Fruit fly (Drosophila melanogaster) whole organism, embryonic: ENCODE measurements around the gene Spase25.

ENCODE experiments used
- Ada2b ChIP-seq: fragments of 200-800 bp; sonication (Bioruptor generic); IDR thresholded peaks from 2 replicates; pipeline ENCODE4 v1.3.6; 2022; ENCODE audit warnings: missing biosample characterization, missing genetic modification characterization
- BEAF-32 ChIP-seq: fragments of 200-800 bp; sonication (Bioruptor generic); optimal IDR thresholded peaks from 3 replicates; lab custom pipeline; 2017; ENCODE audit warnings: missing biosample characterization, missing genetic modification characterization, mild to moderate bottlenecking, moderate library complexity, missing genetic modification reagents
- CG10274 ChIP-seq: fragments of 200-800 bp; sonication (Bioruptor generic); optimal IDR thresholded peaks from 3 replicates; lab custom pipeline; 2017; ENCODE audit warnings: missing biosample characterization, mild to moderate bottlenecking, missing genetic modification characterization
- CG11695 ChIP-seq: fragments of 200-800 bp; sonication (Bioruptor generic); IDR thresholded peaks from 3 replicates; pipeline ENCODE4 v1.3.6; 2022; ENCODE audit warnings: missing biosample characterization, missing genetic modification characterization
- CG12155 ChIP-seq: fragments of 200-800 bp; sonication (Bioruptor generic); optimal IDR thresholded peaks from 3 replicates; lab custom pipeline; 2016; ENCODE audit warnings: missing biosample characterization, missing genetic modification characterization
- CG12659 ChIP-seq: fragments of 200-800 bp; sonication (Bioruptor generic); optimal IDR thresholded peaks from 3 replicates; lab custom pipeline; 2017; ENCODE audit warnings: mild to moderate bottlenecking, missing biosample characterization, missing genetic modification reagents, missing genetic modification characterization
- CG12744 ChIP-seq: fragments of 200-800 bp; sonication (Bioruptor generic); optimal IDR thresholded peaks from 2 replicates; lab custom pipeline; 2016; ENCODE audit warnings: missing biosample characterization, missing genetic modification characterization
- CG15011 ChIP-seq: fragments of 200-800 bp; sonication (Bioruptor generic); optimal IDR thresholded peaks from 3 replicates; lab custom pipeline; 2018; ENCODE audit warnings: missing biosample characterization, mild to moderate bottlenecking, missing genetic modification characterization
- CG17385 ChIP-seq: fragments of 200-800 bp; sonication (Bioruptor generic); optimal IDR thresholded peaks from 3 replicates; lab custom pipeline; 2018; ENCODE audit warnings: missing biosample characterization, mild to moderate bottlenecking, missing genetic modification characterization
- CG17802 ChIP-seq: fragments of 200-800 bp; sonication (Bioruptor generic); optimal IDR thresholded peaks from 2 replicates; lab custom pipeline; 2018; ENCODE audit warnings: missing biosample characterization, mild to moderate bottlenecking, missing genetic modification characterization, moderate library complexity
- CG18599 ChIP-seq: fragments of 200-800 bp; sonication (Bioruptor generic); optimal IDR thresholded peaks from 3 replicates; lab custom pipeline; 2017; ENCODE audit warnings: missing biosample characterization, missing genetic modification characterization, mild to moderate bottlenecking, moderate library complexity, missing genetic modification reagents
- CG2120 ChIP-seq: fragments of 200-800 bp; sonication (Bioruptor generic); optimal IDR thresholded peaks from 3 replicates; lab custom pipeline; 2016; ENCODE audit warnings: missing biosample characterization, missing genetic modification characterization
- CG4617 ChIP-seq: fragments of 200-800 bp; sonication (Bioruptor generic); optimal IDR thresholded peaks from 3 replicates; lab custom pipeline; 2016; ENCODE audit warnings: missing biosample characterization, missing genetic modification characterization, borderline replicate concordance
- CG4707 ChIP-seq: fragments of 200-800 bp; sonication (Bioruptor generic); optimal IDR thresholded peaks from 2 replicates; lab custom pipeline; 2018; ENCODE audit warnings: missing biosample characterization, mild to moderate bottlenecking, missing genetic modification characterization, moderate library complexity
- CG5180 ChIP-seq: fragments of 200-800 bp; sonication (Bioruptor generic); optimal IDR thresholded peaks from 3 replicates; lab custom pipeline; 2017; ENCODE audit warnings: missing biosample characterization, missing genetic modification characterization, mild to moderate bottlenecking, moderate library complexity, missing genetic modification reagents
- CG6175 ChIP-seq: fragments of 200-800 bp; sonication (Bioruptor generic); IDR thresholded peaks from 3 replicates; pipeline ENCODE4 v1.3.6; 2022; ENCODE audit warnings: missing biosample characterization, missing genetic modification characterization
- CG6689 ChIP-seq: fragments of 200-800 bp; sonication (Bioruptor generic); IDR thresholded peaks from 2 replicates; pipeline ENCODE4 v1.3.6; 2022; ENCODE audit warnings: missing biosample characterization, missing genetic modification characterization
- CG7271 ChIP-seq: fragments of 200-800 bp; sonication (Bioruptor generic); optimal IDR thresholded peaks from 2 replicates; lab custom pipeline; 2018; ENCODE audit warnings: missing biosample characterization, mild to moderate bottlenecking, missing genetic modification characterization, moderate library complexity
- CG8765 ChIP-seq: fragments of 200-800 bp; sonication (Bioruptor generic); IDR thresholded peaks from 2 replicates; pipeline ENCODE4 v1.3.6; 2022; ENCODE audit warnings: missing biosample characterization, missing genetic modification characterization
- CG8944 ChIP-seq: fragments of 200-800 bp; sonication (Bioruptor generic); optimal IDR thresholded peaks from 3 replicates; lab custom pipeline; 2016; ENCODE audit warnings: missing biosample characterization, missing genetic modification characterization
- Dbx ChIP-seq: fragments of 200-800 bp; sonication (Bioruptor generic); IDR thresholded peaks from 3 replicates; pipeline ENCODE4 v1.3.6; 2022; ENCODE audit warnings: missing biosample characterization, missing genetic modification characterization
- Doc3 ChIP-seq: fragments of 200-800 bp; sonication (Bioruptor generic); IDR thresholded peaks from 3 replicates; pipeline ENCODE4 v1.3.6; 2022; ENCODE audit warnings: missing biosample characterization, missing genetic modification characterization; ENCODE audit not compliant: partially characterized antibody
- Dp ChIP-seq: fragments of 200-800 bp; sonication (Bioruptor generic); optimal IDR thresholded peaks from 2 replicates; lab custom pipeline; 2018; ENCODE audit warnings: missing biosample characterization, mild to moderate bottlenecking, missing genetic modification characterization, moderate library complexity
- E2f2 ChIP-seq: fragments of 200-800 bp; sonication (Bioruptor generic); IDR thresholded peaks from 2 replicates; pipeline ENCODE4 v1.3.6; 2022; ENCODE audit warnings: missing biosample characterization, missing genetic modification characterization
- Ets97D ChIP-seq: fragments of 200-800 bp; sonication (Bioruptor generic); optimal IDR thresholded peaks from 3 replicates; lab custom pipeline; 2016; ENCODE audit warnings: missing biosample characterization, missing genetic modification characterization
- Fer2 ChIP-seq: fragments of 200-800 bp; sonication (Bioruptor generic); optimal IDR thresholded peaks from 2 replicates; lab custom pipeline; 2018; ENCODE audit warnings: missing biosample characterization, mild to moderate bottlenecking, missing genetic modification characterization, moderate library complexity
- HHEX ChIP-seq: fragments of 200-800 bp; sonication (Bioruptor generic); optimal IDR thresholded peaks from 3 replicates; lab custom pipeline; 2017; ENCODE audit warnings: missing biosample characterization, mild to moderate bottlenecking, missing genetic modification characterization, missing genetic modification reagents
- Hand ChIP-seq: fragments of 200-800 bp; sonication (Bioruptor generic); optimal IDR thresholded peaks from 2 replicates; lab custom pipeline; 2017; ENCODE audit warnings: mild to moderate bottlenecking, missing biosample characterization, missing genetic modification reagents, missing genetic modification characterization
- Med ChIP-seq: fragments of 200-800 bp; sonication (Bioruptor generic); peaks from one replicate; lab custom pipeline; 2016; ENCODE audit warnings: missing biosample characterization, missing genetic modification characterization, mild to moderate bottlenecking, inconsistent platforms, moderate library complexity
- Mrtf ChIP-seq: fragments of 200-800 bp; sonication (Bioruptor generic); IDR thresholded peaks from 3 replicates; pipeline ENCODE4 v1.3.6; 2022; ENCODE audit warnings: missing biosample characterization, missing genetic modification characterization
- Optix ChIP-seq: fragments of 200-800 bp; sonication (Bioruptor generic); IDR thresholded peaks from 3 replicates; pipeline ENCODE4 v1.3.6; 2022; ENCODE audit warnings: missing biosample characterization, missing genetic modification characterization
- Six4 ChIP-seq: fragments of 200-800 bp; sonication (Bioruptor generic); optimal IDR thresholded peaks from 2 replicates; lab custom pipeline; 2016; ENCODE audit warnings: missing biosample characterization, missing genetic modification characterization
- ara ChIP-seq: fragments of 200-800 bp; sonication (Bioruptor generic); IDR thresholded peaks from 2 replicates; pipeline ENCODE4 v1.3.6; 2022; ENCODE audit warnings: missing biosample characterization, missing genetic modification characterization
- cas ChIP-seq: fragments of 200-800 bp; sonication (Bioruptor generic); IDR thresholded peaks from 2 replicates; pipeline ENCODE4 v1.3.6; 2022; ENCODE audit warnings: missing biosample characterization, missing genetic modification characterization
- cato ChIP-seq: fragments of 200-800 bp; sonication (Bioruptor generic); optimal IDR thresholded peaks from 2 replicates; lab custom pipeline; 2016; ENCODE audit warnings: missing biosample characterization, missing genetic modification characterization, borderline replicate concordance
- chinmo ChIP-seq: fragments of 200-800 bp; sonication (Bioruptor generic); IDR thresholded peaks from 4 replicates; pipeline ENCODE4 v1.3.6; 2022; ENCODE audit warnings: missing biosample characterization, missing genetic modification characterization; ENCODE audit not compliant: partially characterized antibody
- crp ChIP-seq, 2 experiments: fragments of 200-800 bp; sonication (Bioruptor generic); optimal IDR thresholded peaks; 2 replicates in 1 of 2; 3 replicates in 1 of 2; lab custom pipeline; 2017; ENCODE audit warnings: missing biosample characterization in 2 of 2, missing genetic modification characterization in 2 of 2, mild to moderate bottlenecking in 1 of 2, moderate library complexity in 1 of 2
- eve ChIP-seq, 2 experiments: fragments of >200 bp; optimal IDR thresholded peaks; 2 replicates each; lab custom pipeline; 2017; ENCODE audit warnings: missing biosample characterization in 2 of 2, missing genetic modification characterization in 2 of 2
- gfzf ChIP-seq: fragments of 200-800 bp; sonication (Bioruptor generic); optimal IDR thresholded peaks from 2 replicates; lab custom pipeline; 2016; ENCODE audit warnings: missing biosample characterization, mild to moderate bottlenecking, missing genetic modification characterization, moderate library complexity
- gro ChIP-seq: fragments of 200-800 bp; sonication (Bioruptor generic); optimal IDR thresholded peaks from 2 replicates; lab custom pipeline; 2016; ENCODE audit warnings: missing biosample characterization, missing genetic modification characterization
- h ChIP-seq: fragments of >200 bp; optimal IDR thresholded peaks from 2 replicates; lab custom pipeline; 2017
- hb ChIP-seq: fragments of 200-800 bp; sonication (Bioruptor generic); IDR thresholded peaks from 3 replicates; pipeline ENCODE4 v1.3.6; 2022; ENCODE audit warnings: missing biosample characterization, missing genetic modification characterization; ENCODE audit not compliant: partially characterized antibody
- jumu ChIP-seq: fragments of 200-800 bp; sonication (Bioruptor generic); optimal IDR thresholded peaks from 3 replicates; lab custom pipeline; 2016; ENCODE audit warnings: missing biosample characterization, missing genetic modification characterization
- nerfin-2 ChIP-seq: fragments of 200-800 bp; sonication (Bioruptor generic); IDR thresholded peaks from 2 replicates; pipeline ENCODE4 v1.3.6; 2022; ENCODE audit warnings: missing biosample characterization, missing genetic modification characterization; ENCODE audit not compliant: partially characterized antibody
- rib ChIP-seq: fragments of 200-800 bp; sonication (Bioruptor generic); IDR thresholded peaks from 2 replicates; pipeline ENCODE4 v1.3.6; 2022; ENCODE audit warnings: missing biosample characterization, missing genetic modification characterization
- salm ChIP-seq: fragments of 200-800 bp; sonication (Bioruptor generic); optimal IDR thresholded peaks from 2 replicates; lab custom pipeline; 2018; ENCODE audit warnings: missing biosample characterization, mild to moderate bottlenecking, missing genetic modification characterization
- sens ChIP-seq: fragments of 200-800 bp; sonication (Bioruptor generic); peaks from one replicate; lab custom pipeline; 2016; ENCODE audit warnings: missing biosample characterization, missing genetic modification characterization
- sug ChIP-seq: fragments of 200-800 bp; optimal IDR thresholded peaks from 2 replicates; lab custom pipeline; 2019; ENCODE audit warnings: missing biosample characterization, mild to moderate bottlenecking, missing genetic modification characterization, moderate library complexity
- tap ChIP-seq: fragments of 200-800 bp; optimal IDR thresholded peaks from 3 replicates; lab custom pipeline; 2019; ENCODE audit warnings: missing biosample characterization, mild to moderate bottlenecking, missing genetic modification characterization, moderate library complexity
- vfl ChIP-seq: fragments of 200-800 bp; sonication (Bioruptor generic); optimal IDR thresholded peaks from 2 replicates; lab custom pipeline; 2016; ENCODE audit warnings: missing biosample characterization, missing genetic modification characterization
- zfh2 ChIP-seq: fragments of 200-800 bp; sonication (Bioruptor generic); optimal IDR thresholded peaks from 2 replicates; lab custom pipeline; 2016; ENCODE audit warnings: missing biosample characterization, missing genetic modification characterization

Spase25 gene

dm6 chrX:11518435-11518834, 33.4 kb downstream of the Spase25 start (continued):
- TF ChIP-seq CG12155 (GFP tag; lab: Kevin White, UChicago) (peak; percentile 69), gro (GFP tag; lab: Kevin White, UChicago) (peak; percentile 59), HHEX (GFP tag; lab: Kevin White, UChicago) (peak; percentile 75), Dp (GFP tag; lab: Kevin White, UChicago) (no peak), E2f2 (GFP tag; lab: Robert Waterston, UW) (peak; percentile 55), tap (tag; lab: Kevin White, UChicago) (peak; percentile 62), cas (GFP tag; lab: Robert Waterston, UW) (peak; percentile 67), Mrtf (peak; percentile 81), sug (tag; lab: Kevin White, UChicago) (peak; percentile 46), hb (no peak), CG18599 (peak; percentile 74), cato (GFP tag; lab: Kevin White, UChicago) (peak; percentile 31), crp (GFP tag; optimal IDR thresholded peaks at IDR 0.05; lab: Kevin White, UChicago) (no peak), BEAF-32 (GFP tag; lab: Kevin White, UChicago) (no peak), Six4 (peak; percentile 42), sens (GFP tag; lab: Kevin White, UChicago) (peak; percentile 86), CG12659 (GFP tag; lab: Kevin White, UChicago) (peak; percentile 71), Optix (GFP tag; lab: Robert Waterston, UW) (peak; percentile 70; the same call in 2 of the 3 replicates), CG6689 (peak; percentile 75), Dbx (GFP tag; lab: Robert Waterston, UW) (peak; percentile 83), chinmo (GFP tag; lab: Robert Waterston, UW) (no peak), CG8944 (GFP tag; lab: Kevin White, UChicago) (no peak), vfl (peak; percentile 41), eve (GFP tag; optimal IDR thresholded peaks at IDR 0.05; lab: Kevin White, UChicago) (peak in 1 of 2 experiments; percentile 73), zfh2 (peak; percentile 57), CG7271 (no peak), Hand (peak; percentile 22), gfzf (GFP tag; lab: Kevin White, UChicago) (no peak), CG17385 (GFP tag; lab: Kevin White, UChicago) (peak; percentile 77), CG4707 (GFP tag; lab: Kevin White, UChicago) (peak; percentile 6), rib (peak; percentile 86), CG5180 (GFP tag; lab: Kevin White, UChicago) (peak; percentile 20), CG12744 (GFP tag; lab: Kevin White, UChicago) (peak; percentile 14), CG11695 (GFP tag; lab: Robert Waterston, UW) (peak; percentile 82), CG2120 (GFP tag; lab: Kevin White, UChicago) (peak; percentile 79), CG17802 (tag; lab: Kevin White, UChicago) (no peak), CG6175 (GFP tag; lab: Robert Waterston, UW) (peak; percentile 67; the same call in 1 of the 3 replicates), Fer2 (tag; lab: Kevin White, UChicago) (peak; percentile 61), CG15011 (GFP tag; lab: Kevin White, UChicago) (peak; percentile 61), salm (peak; percentile 54), jumu (GFP tag; lab: Kevin White, UChicago) (no peak), CG8765 (GFP tag; lab: Robert Waterston, UW) (peak; percentile 36; the same call in 1 of the 2 replicates), nerfin-2 (no peak), Med (GFP tag; lab: Kevin White, UChicago) (peak; percentile 87), Ada2b (GFP tag; lab: Robert Waterston, UW) (peak; percentile 89), CG4617 (GFP tag; lab: Kevin White, UChicago) (peak; percentile 4), Ets97D (peak; percentile 13), h (no peak), ara (GFP tag; lab: Robert Waterston, UW) (peak; percentile 80), Doc3 (GFP tag; lab: Robert Waterston, UW) (no peak), CG10274 (GFP tag; lab: Kevin White, UChicago) (peak; percentile 57)
